Worm (Caenorhabditis elegans): ENCODE measurements around the gene pgp-7.

DNA sequence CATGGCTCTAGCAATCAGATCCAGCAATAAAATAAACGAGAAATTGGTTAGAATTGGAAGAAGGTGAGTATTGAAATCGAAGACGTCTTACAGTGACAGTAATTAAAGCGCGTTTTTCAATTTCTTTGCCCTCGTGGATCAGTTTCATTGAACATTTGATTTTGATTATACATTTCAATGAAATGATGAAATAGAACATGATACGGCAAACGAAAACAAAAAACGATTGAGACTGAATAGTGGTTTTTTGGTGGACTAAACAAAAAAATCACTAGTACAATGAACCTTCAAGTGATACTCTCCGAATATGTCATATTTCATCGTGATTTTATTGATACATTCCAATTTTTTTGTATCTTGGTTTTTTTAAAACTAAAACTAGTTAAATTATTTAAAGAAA is 26.5 kb upstream of the pgp-7 start, which contains the start of gene haly-1:
- TF ChIP-seq nhr-237 (tag; optimal IDR thresholded peaks at IDR 0.05), result no peak
- TF ChIP-seq aly-2 (tag; optimal IDR thresholded peaks at IDR 0.05), result no peak
- no peak for TF ChIP-seq mdl-1 (tag; optimal IDR thresholded peaks at IDR 0.05)
- no peak for TF ChIP-seq unc-62 (GFP tag; optimal IDR thresholded peaks at IDR 0.05)
- TF ChIP-seq fkh-10 (GFP tag; optimal IDR thresholded peaks at IDR 0.05), result no peak
